Worm (Caenorhabditis elegans): ENCODE data around the gene srx-73.
A peak's percentile ranks its signal among the peaks of the same experiment; 100 is the strongest.

Gene srx-73

ce11 chrV:4668636-4669035, 3.1 kb upstream of the srx-73 start, which contains the start of gene srx-77:
Gene srx-77 (minus strand): TSS chrV:4668736.
- TF ChIP-seq mab-5 (tag; optimal IDR thresholded peaks at IDR 0.05) (no peak), ztf-1 (GFP tag; conservative IDR thresholded peaks at IDR 0.05) (no peak)

ce11 chrV:4667062-4667461, 1.5 kb upstream of the srx-73 start:
- no peak for TF ChIP-seq zag-1 (tag; optimal IDR thresholded peaks at IDR 0.05)
- no peak for TF ChIP-seq nhr-21 (tag; optimal IDR thresholded peaks at IDR 0.05)
- no peak for TF ChIP-seq ceh-16 (tag; optimal IDR thresholded peaks at IDR 0.05)
- TF ChIP-seq lin-11 (tag; optimal IDR thresholded peaks at IDR 0.05), result no peak
- no peak for TF ChIP-seq nhr-12 (tag; optimal IDR thresholded peaks at IDR 0.05)
- no peak for TF ChIP-seq sem-4 (tag; optimal IDR thresholded peaks at IDR 0.05)
- no peak for TF ChIP-seq elt-1 (tag; optimal IDR thresholded peaks at IDR 0.05)
- TF ChIP-seq ztf-11 (tag; optimal IDR thresholded peaks at IDR 0.05), result no peak
- no peak for TF ChIP-seq lsy-2 (tag; optimal IDR thresholded peaks at IDR 0.05)
- TF ChIP-seq blmp-1 (tag; optimal IDR thresholded peaks at IDR 0.05; ENCODE audit: insufficient read depth), result no peak

- TF ChIP-seq lin-39 (tag; optimal IDR thresholded peaks at IDR 0.05) (no peak), C34F6.9 (tag; optimal IDR thresholded peaks at IDR 0.05) (no peak), ztf-11 (tag; optimal IDR thresholded peaks at IDR 0.05) (no peak), sma-9 (GFP tag; optimal IDR thresholded peaks at IDR 0.05) (no peak), sma-9 (tag; optimal IDR thresholded peaks at IDR 0.05) (no peak)
Observed at ce11 chrV:4662400-4662799, 3.2 kb downstream of the srx-73 start, which contains the start of gene srx-74. Gene srx-74 (minus strand): TSS chrV:4662500.

ce11 chrV:4655175-4655574, 10.4 kb downstream of the srx-73 start, which contains the start of gene F41F3.9:
Gene F41F3.9 (plus strand): TSS chrV:4655475.
- TF ChIP-seq fos-1 (tag; optimal IDR thresholded peaks at IDR 0.05) (no peak), Y55F3AM.14 (GFP tag; optimal IDR thresholded peaks at IDR 0.05) (no peak), nhr-10 (tag; optimal IDR thresholded peaks at IDR 0.05) (no peak), elt-3 (tag; optimal IDR thresholded peaks at IDR 0.05) (no peak), unc-62 (GFP tag; optimal IDR thresholded peaks at IDR 0.05) (no peak)

- no peak for TF ChIP-seq ceh-16 (tag; optimal IDR thresholded peaks at IDR 0.05)
- no peak for TF ChIP-seq fos-1 (tag; optimal IDR thresholded peaks at IDR 0.05)
- no peak for TF ChIP-seq ztf-4 (tag; optimal IDR thresholded peaks at IDR 0.05)
- no peak for TF ChIP-seq ZK546.5 (tag; optimal IDR thresholded peaks at IDR 0.05)
Observed at ce11 chrV:4653871-4654605, 11.5 kb downstream of the srx-73 start, which contains the start of the genes col-139 and F41F3.1. Gene col-139 (minus strand): TSS chrV:4653971. Gene F41F3.1 (plus strand): TSS chrV:4654555.

- no peak for TF ChIP-seq crh-2 (tag; optimal IDR thresholded peaks at IDR 0.05)
- TF ChIP-seq skn-1 (tag; optimal IDR thresholded peaks at IDR 0.05), result no peak
- no peak for TF ChIP-seq alr-1 (tag; optimal IDR thresholded peaks at IDR 0.05)
- peak; percentile 50 for TF ChIP-seq Y55F3AM.14 (GFP tag; optimal IDR thresholded peaks at IDR 0.05)
Observed at ce11 chrV:4653093-4653492, 12.5 kb downstream of the srx-73 start.

ce11 chrV:4651480-4651879, 14.1 kb downstream of the srx-73 start:
- TF ChIP-seq ztf-1 (GFP tag; conservative IDR thresholded peaks at IDR 0.05) (no peak), fos-1 (tag; optimal IDR thresholded peaks at IDR 0.05) (peak; percentile 23), nhr-129 (tag; optimal IDR thresholded peaks at IDR 0.05) (no peak), blmp-1 (tag; optimal IDR thresholded peaks at IDR 0.05; ENCODE audit: insufficient read depth) (peak; percentile 77), nhr-25 (tag; optimal IDR thresholded peaks at IDR 0.05) (peak; percentile 44), peb-1 (tag; optimal IDR thresholded peaks at IDR 0.05) (peak; percentile 7), R02D3.7 (tag; optimal IDR thresholded peaks at IDR 0.05) (no peak), nhr-21 (tag; optimal IDR thresholded peaks at IDR 0.05) (peak; percentile 23), nhr-77 (tag; optimal IDR thresholded peaks at IDR 0.05) (no peak), nhr-6 (tag; optimal IDR thresholded peaks at IDR 0.05) (no peak), ztf-11 (tag; optimal IDR thresholded peaks at IDR 0.05) (no peak), lsy-2 (tag; optimal IDR thresholded peaks at IDR 0.05) (no peak), ceh-82 (tag; optimal IDR thresholded peaks at IDR 0.05) (no peak), gmeb-1 (tag; optimal IDR thresholded peaks at IDR 0.05) (peak; percentile 18), nhr-23 (tag; optimal IDR thresholded peaks at IDR 0.05) (no peak), sem-4 (tag; optimal IDR thresholded peaks at IDR 0.05) (no peak), unc-39 (tag; optimal IDR thresholded peaks at IDR 0.05) (no peak), lin-39 (tag; optimal IDR thresholded peaks at IDR 0.05) (no peak), unc-62 (GFP tag; optimal IDR thresholded peaks at IDR 0.05) (no peak), dmd-4 (tag; optimal IDR thresholded peaks at IDR 0.05) (no peak)
